Fruit fly (Drosophila melanogaster) whole organism, pupa: Measurements from ENCODE around the gene CG5910.

Experiments used
- CG10348 ChIP-seq: fragments of 200-800 bp; sonication (Bioruptor generic); IDR thresholded peaks from 2 replicates; pipeline ENCODE4 v1.3.6; 2022; ENCODE audit warnings: missing biosample characterization, missing genetic modification characterization
- CG17806 ChIP-seq: fragments of 200-800 bp; sonication (Bioruptor generic); optimal IDR thresholded peaks from 2 replicates; lab custom pipeline; 2018; ENCODE audit warnings: missing biosample characterization, mild to moderate bottlenecking, missing genetic modification characterization, moderate library complexity
- CG32121 ChIP-seq: fragments of 200-800 bp; sonication (Bioruptor generic); IDR thresholded peaks from 2 replicates; pipeline ENCODE4 v1.3.6; 2022; ENCODE audit warnings: missing biosample characterization, missing genetic modification characterization
- CG8301 ChIP-seq: fragments of 200-800 bp; sonication (Bioruptor generic); optimal IDR thresholded peaks from 2 replicates; lab custom pipeline; 2018; ENCODE audit warnings: missing biosample characterization, mild to moderate bottlenecking, missing genetic modification characterization
- CG9948 ChIP-seq: fragments of 200-800 bp; sonication (Bioruptor generic); optimal IDR thresholded peaks from 2 replicates; lab custom pipeline; 2018; ENCODE audit warnings: missing biosample characterization, mild to moderate bottlenecking, missing genetic modification characterization, moderate library complexity
- Pif1A ChIP-seq: fragments of 200-800 bp; sonication (Bioruptor generic); optimal IDR thresholded peaks from 3 replicates; lab custom pipeline; 2016; ENCODE audit warnings: missing biosample characterization, missing genetic modification characterization
- Snoo ChIP-seq: fragments of 200-800 bp; sonication (Bioruptor generic); optimal IDR thresholded peaks from 3 replicates; lab custom pipeline; 2017; ENCODE audit warnings: missing biosample characterization, mild to moderate bottlenecking, missing genetic modification characterization, inconsistent platforms
- fd96Ca ChIP-seq: fragments of 200-800 bp; sonication (Bioruptor generic); IDR thresholded peaks from 3 replicates; pipeline ENCODE4 v1.3.6; 2022; ENCODE audit warnings: missing biosample characterization, missing genetic modification characterization
- gl ChIP-seq: fragments of 200-800 bp; sonication (Bioruptor generic); optimal IDR thresholded peaks from 2 replicates; lab custom pipeline; 2018; ENCODE audit warnings: missing biosample characterization, mild to moderate bottlenecking, missing genetic modification characterization

DNA sequence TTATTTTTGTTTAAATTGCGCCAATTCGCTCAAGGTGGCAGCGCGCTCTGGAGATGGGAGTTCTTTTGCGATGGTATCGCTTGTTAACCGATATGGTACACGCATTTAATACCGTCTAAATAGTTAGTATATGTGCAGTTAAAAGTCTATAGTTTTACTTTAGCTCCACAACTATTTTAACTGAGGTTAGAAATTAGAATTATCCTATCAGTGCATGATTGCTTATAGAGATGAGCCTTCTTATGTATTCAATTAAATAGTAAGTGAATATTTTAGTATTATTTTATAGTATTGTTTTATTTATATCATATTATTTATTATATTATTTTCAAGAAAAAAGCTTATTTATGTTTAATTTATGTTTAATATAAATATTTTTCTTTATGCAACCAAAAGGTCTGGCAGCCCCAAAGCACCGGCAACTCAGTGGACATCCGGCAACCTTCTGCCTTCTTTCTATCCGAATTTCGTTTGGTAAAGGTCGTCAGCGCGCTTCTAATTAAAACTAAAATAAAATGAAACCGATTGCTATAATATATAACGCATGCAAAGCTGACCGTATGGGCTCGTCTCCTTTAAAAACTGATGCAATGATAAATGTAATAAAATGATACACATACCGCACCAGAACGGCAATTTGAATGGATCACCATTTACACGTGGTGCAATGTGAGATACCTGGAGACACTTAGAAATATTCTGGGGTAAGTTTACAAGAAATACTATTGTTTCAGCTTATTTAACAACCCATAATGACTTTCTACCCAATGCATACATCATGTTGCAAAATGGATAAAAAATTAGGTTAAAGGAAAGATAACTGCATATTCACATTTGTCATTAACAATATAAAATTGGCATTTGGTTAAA, 10.8 kb downstream of the CG5910 start, which contains the start of gene CG5199:
- TF ChIP-seq Snoo (tag; lab: Kevin White, UChicago) (peak; percentile 53), CG17806 (tag; lab: Kevin White, UChicago) (no peak), CG10348 (GFP tag; lab: Robert Waterston, UW) (no peak), gl (tag; lab: Kevin White, UChicago) (no peak), Pif1A (GFP tag; lab: Kevin White, UChicago) (no peak), CG32121 (GFP tag; lab: Robert Waterston, UW) (peak; percentile 29; the same call in 1 of the 2 replicates), CG9948 (tag; lab: Kevin White, UChicago) (peak; percentile 43), CG8301 (no peak), fd96Ca (GFP tag; lab: Robert Waterston, UW) (no peak)
